Worm (Caenorhabditis elegans) whole organism, L2 larva: ENCODE data around the gene dnj-17.

Experiments
- C34F6.9 ChIP-seq: fragments of 150-350 bp; optimal IDR thresholded peaks from 2 replicates; lab custom pipeline; 2014; ENCODE audit warnings: missing biosample characterization, missing genetic modification characterization
- R02D3.7 ChIP-seq: fragments of 150-350 bp; optimal IDR thresholded peaks from 2 replicates; lab custom pipeline; 2014; ENCODE audit warnings: missing biosample characterization, missing genetic modification characterization
- Y55F3AM.14 ChIP-seq: fragments of 200-800 bp; sonication (Bioruptor generic); optimal IDR thresholded peaks from 2 replicates; lab custom pipeline; 2018; ENCODE audit warnings: mild to moderate bottlenecking, missing genetic modification characterization, missing compliant biosample characterization
- ZK546.5 ChIP-seq: sonication (generic microtip); optimal IDR thresholded peaks from 2 replicates; lab custom pipeline; 2017; ENCODE audit warnings: missing biosample characterization, missing genetic modification characterization
- ama-1 ChIP-seq: fragments of 150-350 bp; optimal IDR thresholded peaks from 2 replicates; lab custom pipeline; 2018; ENCODE audit warnings: inconsistent platforms
- blmp-1 ChIP-seq: sonication (generic microtip); optimal IDR thresholded peaks from 2 replicates; lab custom pipeline; 2017; ENCODE audit warnings: missing genetic modification characterization, mild to moderate bottlenecking, missing compliant biosample characterization, antibody characterized with exemption, moderate library complexity; ENCODE audit not compliant: insufficient read depth
- ceh-16 ChIP-seq: fragments of 150-350 bp; optimal IDR thresholded peaks from 2 replicates; lab custom pipeline; 2014; ENCODE audit warnings: missing biosample characterization, missing genetic modification characterization
- ceh-82 ChIP-seq: fragments of 150-350 bp; optimal IDR thresholded peaks from 2 replicates; lab custom pipeline; 2014; ENCODE audit warnings: missing biosample characterization, missing genetic modification characterization
- crh-2 ChIP-seq: sonication (generic microtip); optimal IDR thresholded peaks from 2 replicates; lab custom pipeline; 2017; ENCODE audit warnings: missing biosample characterization, missing genetic modification characterization
- egl-27 ChIP-seq: sonication (generic microtip); optimal IDR thresholded peaks from 3 replicates; lab custom pipeline; 2017; ENCODE audit warnings: missing biosample characterization, missing genetic modification reagents, missing genetic modification characterization
- elt-1 ChIP-seq: fragments of 150-350 bp; optimal IDR thresholded peaks from 2 replicates; lab custom pipeline; 2014; ENCODE audit warnings: missing biosample characterization, missing genetic modification characterization
- fos-1 ChIP-seq: fragments of 150-350 bp; optimal IDR thresholded peaks from 2 replicates; lab custom pipeline; 2014; ENCODE audit warnings: missing biosample characterization, missing genetic modification characterization
- gmeb-1 ChIP-seq: fragments of 150-350 bp; optimal IDR thresholded peaks from 2 replicates; lab custom pipeline; 2014; ENCODE audit warnings: missing biosample characterization, missing genetic modification characterization
- lin-11 ChIP-seq: fragments of 150-350 bp; sonication (generic microtip); optimal IDR thresholded peaks from 2 replicates; lab custom pipeline; 2014; ENCODE audit warnings: missing biosample characterization, missing genetic modification characterization, inconsistent platforms, mixed read lengths
- lin-13 ChIP-seq: fragments of 150-350 bp; optimal IDR thresholded peaks from 2 replicates; lab custom pipeline; 2014; ENCODE audit warnings: missing biosample characterization, missing genetic modification reagents, missing genetic modification characterization
- lin-39 ChIP-seq: fragments of 150-350 bp; optimal IDR thresholded peaks from 2 replicates; lab custom pipeline; 2014; ENCODE audit warnings: missing biosample characterization, missing genetic modification reagents, missing genetic modification characterization
- lsy-2 ChIP-seq, 2 experiments: fragments of 150-350 bp in 1 of 2; sonication (generic microtip) in 1 of 2; optimal IDR thresholded peaks; 2 replicates each; lab custom pipeline; 2014 to 2017; ENCODE audit warnings: missing biosample characterization in 2 of 2, missing genetic modification characterization in 2 of 2
- mbf-1 ChIP-seq: sonication (generic microtip); optimal IDR thresholded peaks from 2 replicates; lab custom pipeline; 2017; ENCODE audit warnings: missing biosample characterization, missing genetic modification characterization
- mdl-1 ChIP-seq, 2 experiments: fragments of 150-350 bp in 1 of 2; sonication (generic microtip) in 1 of 2; optimal IDR thresholded peaks; 2 replicates each; lab custom pipeline; 2017; ENCODE audit warnings: missing biosample characterization in 2 of 2, missing genetic modification characterization in 2 of 2
- nhr-10 ChIP-seq: sonication (generic microtip); optimal IDR thresholded peaks from 2 replicates; lab custom pipeline; 2017; ENCODE audit warnings: missing biosample characterization, missing genetic modification characterization
- nhr-12 ChIP-seq: fragments of 150-350 bp; optimal IDR thresholded peaks from 2 replicates; lab custom pipeline; 2014; ENCODE audit warnings: missing biosample characterization, missing genetic modification characterization
- nhr-129 ChIP-seq: fragments of 150-350 bp; optimal IDR thresholded peaks from 2 replicates; lab custom pipeline; 2014; ENCODE audit warnings: missing biosample characterization, missing genetic modification characterization
- nhr-21 ChIP-seq: fragments of 150-350 bp; optimal IDR thresholded peaks from 2 replicates; lab custom pipeline; 2014; ENCODE audit warnings: missing biosample characterization, missing genetic modification characterization
- nhr-23 ChIP-seq: fragments of 150-350 bp; optimal IDR thresholded peaks from 2 replicates; lab custom pipeline; 2014; ENCODE audit warnings: missing biosample characterization, missing genetic modification reagents, missing genetic modification characterization
- nhr-25 ChIP-seq: fragments of 150-350 bp; sonication (generic microtip); optimal IDR thresholded peaks from 3 replicates; lab custom pipeline; 2014; ENCODE audit warnings: missing biosample characterization, missing genetic modification characterization
- nhr-6 ChIP-seq: fragments of 150-350 bp; optimal IDR thresholded peaks from 2 replicates; lab custom pipeline; 2014; ENCODE audit warnings: missing biosample characterization, missing genetic modification characterization
- nhr-77 ChIP-seq: fragments of 150-350 bp; optimal IDR thresholded peaks from 2 replicates; lab custom pipeline; 2014; ENCODE audit warnings: missing biosample characterization, missing genetic modification characterization
- peb-1 ChIP-seq: fragments of 150-350 bp; optimal IDR thresholded peaks from 2 replicates; lab custom pipeline; 2014; ENCODE audit warnings: missing biosample characterization, missing genetic modification characterization
- skn-1 ChIP-seq: sonication (generic microtip); optimal IDR thresholded peaks from 2 replicates; lab custom pipeline; 2017; ENCODE audit warnings: missing biosample characterization, missing genetic modification characterization
- sma-3 ChIP-seq: sonication (generic microtip); optimal IDR thresholded peaks from 2 replicates; lab custom pipeline; 2016; ENCODE audit warnings: missing genetic modification reagents, missing genetic modification characterization, missing compliant biosample characterization
- sma-9 ChIP-seq, 2 experiments: fragments of 150-350 bp in 1 of 2; sonication (generic microtip) in 1 of 2; optimal IDR thresholded peaks; 2 replicates each; lab custom pipeline; 2014 to 2016; ENCODE audit warnings: missing genetic modification characterization in 2 of 2, mild to moderate bottlenecking in 1 of 2, missing biosample characterization in 1 of 2, missing compliant biosample characterization in 1 of 2, missing genetic modification reagents in 1 of 2, moderate library complexity in 1 of 2
- unc-55 ChIP-seq: fragments of 150-350 bp; sonication (generic microtip); optimal IDR thresholded peaks from 3 replicates; lab custom pipeline; 2014; ENCODE audit warnings: missing biosample characterization, missing genetic modification reagents, missing genetic modification characterization
- zag-1 ChIP-seq: fragments of 150-350 bp; optimal IDR thresholded peaks from 2 replicates; lab custom pipeline; 2014; ENCODE audit warnings: missing biosample characterization, missing genetic modification characterization
- ztf-4 ChIP-seq: fragments of 150-350 bp; optimal IDR thresholded peaks from 2 replicates; lab custom pipeline; 2014; ENCODE audit warnings: missing biosample characterization, missing genetic modification characterization

Gene dnj-17

DNA sequence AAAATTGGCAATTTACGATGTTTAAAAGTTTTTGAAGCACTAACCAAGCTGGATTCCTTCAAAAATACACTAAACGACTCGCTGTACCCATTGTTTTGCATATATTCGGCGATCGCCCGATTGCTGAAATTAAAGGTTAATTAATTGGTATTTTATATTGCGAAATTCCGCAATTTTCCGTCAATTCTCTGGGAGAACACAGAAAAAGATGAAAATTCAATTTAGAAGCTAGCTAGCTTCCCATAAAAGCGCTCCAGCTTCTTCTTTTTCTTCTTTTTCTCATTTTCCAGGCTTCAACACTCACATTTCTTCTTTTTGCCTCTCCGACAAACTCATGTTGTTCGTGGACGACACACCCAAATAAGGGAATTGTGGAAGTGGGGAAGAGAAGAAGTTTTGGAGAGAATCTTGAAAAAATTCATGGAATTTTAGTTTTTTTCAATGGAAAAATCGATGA is 16.8 kb downstream of the dnj-17 start, which contains the start of gene lis-1:
TSS of gene lis-1 (minus strand) at position 407 of the 457 bp plus-strand sequence.
- TF ChIP-seq ZK546.5 (tag; lab: Kevin White, UChicago) (no peak), lsy-2 (tag; optimal IDR thresholded peaks at IDR 0.05; lab: Kevin White, UChicago) (peak in 1 of 2 experiments; percentile 46), mdl-1 (tag; optimal IDR thresholded peaks at IDR 0.05; lab: Kevin White, UChicago) (no peak)

ce11 chrIII:13370980-13371379 is 22.2 kb downstream of the dnj-17 start, which contains the start of gene T03F6.9:
Gene T03F6.9 (minus strand): TSS chrIII:13371080.
- TF ChIP-seq crh-2 = no peak
- no peak for TF ChIP-seq blmp-1
- no peak for TF ChIP-seq sma-9 (GFP tag; optimal IDR thresholded peaks at IDR 0.05; lab: Kevin White, UChicago)
- TF ChIP-seq sma-9 (tag; optimal IDR thresholded peaks at IDR 0.05; lab: Kevin White, UChicago) = no peak
- no peak for TF ChIP-seq ztf-4 (tag; lab: Kevin White, UChicago)
- TF ChIP-seq nhr-21 (tag; lab: Kevin White, UChicago) = no peak
- no peak for TF ChIP-seq nhr-25 (tag; lab: Kevin White, UChicago)
- no peak for TF ChIP-seq lsy-2 (tag; optimal IDR thresholded peaks at IDR 0.05; lab: Kevin White, UChicago)
- TF ChIP-seq sma-3 = no peak
- no peak for TF ChIP-seq nhr-6 (tag; lab: Kevin White, UChicago)
- TF ChIP-seq C34F6.9 (tag; lab: Kevin White, UChicago) = no peak
- TF ChIP-seq elt-1 (tag; lab: Kevin White, UChicago) = no peak

- TF ChIP-seq gmeb-1 (tag; lab: Kevin White, UChicago) (no peak), lin-11 (tag; lab: Kevin White, UChicago) (peak; percentile 21), nhr-10 (tag; lab: Kevin White, UChicago) (no peak), nhr-12 (tag; lab: Kevin White, UChicago) (no peak), mdl-1 (tag; optimal IDR thresholded peaks at IDR 0.05; lab: Kevin White, UChicago) (peak; percentile 5 to 23), lin-13 (GFP tag; lab: Kevin White, UChicago) (peak; percentile 16), Y55F3AM.14 (GFP tag; lab: Kevin White, UChicago) (no peak), skn-1 (tag; lab: Kevin White, UChicago) (no peak), C34F6.9 (tag; lab: Kevin White, UChicago) (peak; percentile 86), zag-1 (no peak), ZK546.5 (tag; lab: Kevin White, UChicago) (no peak), unc-55 (peak; percentile 59), fos-1 (tag; lab: Kevin White, UChicago) (peak; percentile 99), egl-27 (no peak), ceh-16 (no peak), nhr-23 (tag; lab: Kevin White, UChicago) (no peak), nhr-129 (tag; lab: Kevin White, UChicago) (peak; percentile 74), nhr-25 (tag; lab: Kevin White, UChicago) (peak; percentile 56), nhr-77 (no peak), ceh-82 (no peak), crh-2 (peak; percentile 25), lin-39 (tag; lab: Kevin White, UChicago) (no peak), lsy-2 (tag; optimal IDR thresholded peaks at IDR 0.05; lab: Kevin White, UChicago) (peak in 1 of 2 experiments; percentile 65), nhr-21 (tag; lab: Kevin White, UChicago) (peak; percentile 32), sma-3 (no peak), mbf-1 (tag; lab: Kevin White, UChicago) (no peak), sma-9 (GFP tag; optimal IDR thresholded peaks at IDR 0.05; lab: Kevin White, UChicago) (peak; percentile 37), sma-9 (tag; optimal IDR thresholded peaks at IDR 0.05; lab: Kevin White, UChicago) (no peak), ztf-4 (tag; lab: Kevin White, UChicago) (no peak), ama-1 (lab: Kevin White, UChicago) (no peak)
- TF ChIP-seq, all 48 proteins: peak for 12
Measured at ce11 chrIII:13359847-13360246, 33.3 kb downstream of the dnj-17 start.

DNA sequence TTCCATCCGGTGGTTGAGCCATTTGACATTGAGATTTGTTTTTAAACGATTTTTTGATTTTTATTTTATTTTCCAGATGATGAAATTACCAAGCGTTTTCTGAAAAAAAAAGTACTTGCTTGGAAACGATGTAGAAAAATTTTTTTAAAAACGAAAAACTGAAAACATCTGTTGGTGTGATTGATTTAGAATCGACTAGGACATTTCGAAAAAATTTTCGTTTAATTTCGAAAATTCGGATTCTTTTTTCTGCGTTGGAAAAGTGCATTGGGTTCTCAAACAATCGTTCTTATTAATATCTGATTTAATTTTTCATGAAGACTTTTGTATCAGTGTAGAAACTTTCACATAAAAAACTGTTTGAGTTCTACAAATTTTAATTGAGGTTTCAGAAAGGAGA is 33.9 kb downstream of the dnj-17 start, which contains the start of gene F53A2.9:
TSS of gene F53A2.9 (minus strand) at position 101 of the 400 bp plus-strand sequence.
- no peak for TF ChIP-seq nhr-6 (tag; lab: Kevin White, UChicago)
- TF ChIP-seq mbf-1 (tag; lab: Kevin White, UChicago) = no peak
- no peak for TF ChIP-seq peb-1 (tag; lab: Kevin White, UChicago)
- TF ChIP-seq ama-1 (lab: Kevin White, UChicago) = no peak
- no peak for TF ChIP-seq R02D3.7
- no peak for TF ChIP-seq lsy-2 (tag; optimal IDR thresholded peaks at IDR 0.05; lab: Kevin White, UChicago)
